Fruit fly (Drosophila melanogaster): Measurements from ENCODE around the gene CG5112.

CG5112 gene

DNA sequence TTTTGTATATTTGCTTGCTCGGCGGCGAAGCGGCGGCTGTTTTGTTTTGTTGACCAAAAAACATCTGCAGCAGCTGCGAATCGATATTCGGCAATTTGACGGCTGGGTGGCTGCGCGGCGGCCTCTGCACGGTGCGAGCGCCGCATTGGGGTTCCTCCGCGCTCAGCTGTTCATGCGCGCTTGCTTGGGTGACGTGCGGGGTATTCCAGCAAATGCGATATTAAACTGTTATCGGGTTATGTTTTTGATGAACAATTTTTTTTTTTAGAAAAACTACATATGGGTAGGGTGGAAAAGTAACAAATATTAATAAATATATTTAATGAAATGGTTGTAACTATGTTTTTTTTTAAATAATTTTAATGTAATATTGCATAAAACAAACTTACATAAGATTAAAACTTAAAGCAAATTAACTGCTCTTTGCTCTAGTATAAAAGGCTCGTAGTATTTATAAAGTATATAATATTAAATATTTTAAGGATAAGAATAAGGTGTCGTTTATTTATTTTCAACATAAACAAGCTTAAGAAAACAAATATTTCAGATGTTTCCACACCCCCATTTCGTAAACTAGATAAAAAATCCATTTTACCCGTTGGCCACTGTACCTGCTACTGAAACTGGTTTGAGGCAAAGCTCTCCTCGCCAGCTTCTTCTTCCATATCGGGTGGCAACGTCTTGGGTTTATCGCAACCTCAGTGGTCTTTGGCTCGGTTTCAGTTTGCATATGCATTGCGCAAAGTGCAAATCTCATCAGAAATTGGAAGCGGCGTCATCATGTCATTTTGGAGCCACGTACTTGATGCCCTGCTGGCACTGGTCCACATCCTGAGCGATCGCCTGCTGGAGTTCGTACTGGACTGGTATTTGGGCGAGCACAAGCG, at the start of gene CG5112, which contains the start of gene Gnpat:
Gene CG5112 (plus strand): TSS at position 683 of the 887 bp plus-strand sequence.
Gene Gnpat (minus strand): TSS at position 159 of the 887 bp plus-strand sequence.
- TF ChIP-seq CG33017 (tag; optimal IDR thresholded peaks at IDR 0.05), result peak; percentile 34
- peak; percentile 18 for TF ChIP-seq ovo (GFP tag; optimal IDR thresholded peaks at IDR 0.05)
- peak; percentile 31 for TF ChIP-seq CG5204 (GFP tag; optimal IDR thresholded peaks at IDR 0.05)
- peak; percentile 69 for TF ChIP-seq bab1 (GFP tag; optimal IDR thresholded peaks at IDR 0.05)
- TF ChIP-seq CG12768 (GFP tag; optimal IDR thresholded peaks at IDR 0.05), result peak; percentile 49
- TF ChIP-seq CG1620 (GFP tag; optimal IDR thresholded peaks at IDR 0.05), result peak; percentile 63
- TF ChIP-seq kay (GFP tag; ENCODE audit: borderline replicate concordance), result no peak
- peak; percentile 30 for TF ChIP-seq CG7045 (GFP tag; optimal IDR thresholded peaks at IDR 0.05)
- no peak for TF ChIP-seq cnc (optimal IDR thresholded peaks at IDR 0.05)
- peak; percentile 18 for TF ChIP-seq CG14711 (tag; optimal IDR thresholded peaks at IDR 0.05)
- TF ChIP-seq cic (GFP tag; optimal IDR thresholded peaks at IDR 0.05), result peak; percentile 5
- TF ChIP-seq Crg-1 (GFP tag; optimal IDR thresholded peaks at IDR 0.05), result peak; percentile 46
- TF ChIP-seq pad (GFP tag; optimal IDR thresholded peaks at IDR 0.05), result peak; percentile 22
- TF ChIP-seq tj (GFP tag; optimal IDR thresholded peaks at IDR 0.05), result peak; percentile 100
- TF ChIP-seq toe (GFP tag; optimal IDR thresholded peaks at IDR 0.05), result peak; percentile 56
- TF ChIP-seq Hr96 (GFP tag; optimal IDR thresholded peaks at IDR 0.05), result no peak
- peak; percentile 75 for TF ChIP-seq CG11617 (GFP tag; optimal IDR thresholded peaks at IDR 0.05)
- peak; percentile 28 for TF ChIP-seq Clk (GFP tag; optimal IDR thresholded peaks at IDR 0.05)
- TF ChIP-seq Mnt (GFP tag; optimal IDR thresholded peaks at IDR 0.05), result peak; percentile 25
- TF ChIP-seq CG7101 (tag; optimal IDR thresholded peaks at IDR 0.05), result peak; percentile 56

dm6 chr3R:25445546-25446400, 45.5 kb upstream of the CG5112 start:
- TF ChIP-seq kay (GFP tag; ENCODE audit: borderline replicate concordance), result peak; percentile 12
- no peak for TF ChIP-seq CG11617 (GFP tag; optimal IDR thresholded peaks at IDR 0.05)

DNA sequence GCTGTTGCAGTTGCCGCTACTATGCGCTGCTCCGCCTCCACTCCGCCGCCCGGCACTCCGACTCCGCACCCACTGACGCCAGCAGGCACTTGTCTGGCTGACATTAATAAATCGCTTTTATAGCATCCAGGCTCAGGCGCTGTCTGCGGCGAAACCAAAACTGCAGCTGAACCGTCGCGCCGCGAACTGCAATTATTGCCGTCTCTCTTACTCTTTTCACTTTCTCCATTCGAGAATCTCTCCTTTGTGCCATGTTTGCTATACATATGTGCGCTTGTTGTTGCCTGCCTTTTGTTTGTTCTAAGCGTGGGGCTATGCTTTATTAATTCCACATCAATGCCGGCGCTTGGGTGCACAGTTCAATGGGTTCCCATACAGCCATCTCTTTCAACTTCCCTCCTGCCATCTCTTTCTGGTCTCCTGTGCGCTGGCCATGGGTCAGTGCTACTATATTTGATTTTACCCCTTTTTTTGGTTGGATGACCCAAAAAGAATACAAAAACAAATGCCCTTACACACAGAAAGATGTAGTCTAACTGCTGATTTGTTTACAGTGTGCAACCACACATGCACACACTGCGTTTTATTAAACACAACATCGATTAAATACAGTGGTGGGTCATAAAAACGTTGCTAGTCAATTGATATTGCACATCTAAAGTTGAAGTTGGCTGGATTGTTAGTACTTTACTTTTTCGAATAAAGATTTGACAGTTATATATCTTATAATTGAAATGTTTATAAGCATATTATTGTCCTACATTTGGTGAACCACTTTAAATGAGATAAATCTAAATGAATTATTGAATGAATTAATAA, 44.6 kb upstream of the CG5112 start:
- peak; percentile 66 for TF ChIP-seq kay (GFP tag; ENCODE audit: borderline replicate concordance)
- TF ChIP-seq CG14711 (tag; optimal IDR thresholded peaks at IDR 0.05), result no peak
- TF ChIP-seq CG5204 (GFP tag; optimal IDR thresholded peaks at IDR 0.05), result no peak

- TF ChIP-seq CG11617 (GFP tag; optimal IDR thresholded peaks at IDR 0.05), result no peak
- TF ChIP-seq bab1 (GFP tag; optimal IDR thresholded peaks at IDR 0.05), result no peak
Observed at dm6 chr3R:25447451-25447850, 43.8 kb upstream of the CG5112 start.

DNA sequence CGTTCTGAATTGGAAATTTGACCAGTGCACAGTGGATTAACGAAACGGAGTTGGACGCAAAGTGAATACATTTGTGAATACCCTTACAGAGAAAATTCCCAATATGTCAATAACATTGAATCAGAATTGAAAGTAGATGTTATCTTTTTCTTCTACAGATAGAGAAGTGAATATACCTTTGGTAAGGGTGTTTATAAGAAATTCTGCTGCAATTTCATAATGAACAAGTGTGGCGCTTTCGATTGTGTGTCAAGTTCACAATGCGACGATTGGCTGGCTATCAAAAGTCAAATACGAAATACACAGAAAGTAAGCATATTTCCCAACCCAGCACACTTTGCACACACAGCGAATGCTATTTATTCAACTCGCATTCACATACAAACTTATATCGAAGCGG, 42.9 kb upstream of the CG5112 start:
- TF ChIP-seq CG5204 (GFP tag; optimal IDR thresholded peaks at IDR 0.05) (no peak), kay (GFP tag; ENCODE audit: borderline replicate concordance) (peak; percentile 54), cnc (optimal IDR thresholded peaks at IDR 0.05) (no peak), Mnt (GFP tag; optimal IDR thresholded peaks at IDR 0.05) (no peak), CG11617 (GFP tag; optimal IDR thresholded peaks at IDR 0.05) (no peak), CG33017 (tag; optimal IDR thresholded peaks at IDR 0.05) (no peak), Crg-1 (GFP tag; optimal IDR thresholded peaks at IDR 0.05) (no peak), tj (GFP tag; optimal IDR thresholded peaks at IDR 0.05) (peak; percentile 87), CG7045 (GFP tag; optimal IDR thresholded peaks at IDR 0.05) (no peak), CG1620 (GFP tag; optimal IDR thresholded peaks at IDR 0.05) (no peak), bab1 (GFP tag; optimal IDR thresholded peaks at IDR 0.05) (peak; percentile 13), pad (GFP tag; optimal IDR thresholded peaks at IDR 0.05) (no peak), cic (GFP tag; optimal IDR thresholded peaks at IDR 0.05) (no peak), ovo (GFP tag; optimal IDR thresholded peaks at IDR 0.05) (no peak), Clk (GFP tag; optimal IDR thresholded peaks at IDR 0.05) (no peak), toe (GFP tag; optimal IDR thresholded peaks at IDR 0.05) (no peak), CG12768 (GFP tag; optimal IDR thresholded peaks at IDR 0.05) (no peak), CG7101 (tag; optimal IDR thresholded peaks at IDR 0.05) (peak; percentile 15), Hr96 (GFP tag; optimal IDR thresholded peaks at IDR 0.05) (no peak), CG14711 (tag; optimal IDR thresholded peaks at IDR 0.05) (no peak)

- TF ChIP-seq Hr96 (GFP tag; optimal IDR thresholded peaks at IDR 0.05), result no peak
- no peak for TF ChIP-seq tj (GFP tag; optimal IDR thresholded peaks at IDR 0.05)
- no peak for TF ChIP-seq CG33017 (tag; optimal IDR thresholded peaks at IDR 0.05)
- TF ChIP-seq CG5204 (GFP tag; optimal IDR thresholded peaks at IDR 0.05), result no peak
- no peak for TF ChIP-seq cnc (optimal IDR thresholded peaks at IDR 0.05)
- TF ChIP-seq CG1620 (GFP tag; optimal IDR thresholded peaks at IDR 0.05), result no peak
- no peak for TF ChIP-seq bab1 (GFP tag; optimal IDR thresholded peaks at IDR 0.05)
- no peak for TF ChIP-seq cic (GFP tag; optimal IDR thresholded peaks at IDR 0.05)
- no peak for TF ChIP-seq toe (GFP tag; optimal IDR thresholded peaks at IDR 0.05)
- TF ChIP-seq Clk (GFP tag; optimal IDR thresholded peaks at IDR 0.05), result no peak
- no peak for TF ChIP-seq kay (GFP tag; ENCODE audit: borderline replicate concordance)
- TF ChIP-seq CG14711 (tag; optimal IDR thresholded peaks at IDR 0.05), result no peak
Observed at dm6 chr3R:25448737-25449136, 42.5 kb upstream of the CG5112 start.
